Fruit fly (Drosophila melanogaster) whole organism, prepupa: ENCODE measurements around the gene orb.

Source experiments
- Blimp-1 ChIP-seq: fragments of 200-800 bp; sonication (Bioruptor generic); optimal IDR thresholded peaks from 3 replicates; lab custom pipeline; 2017; ENCODE audit warnings: missing biosample characterization, missing genetic modification characterization, mild to moderate bottlenecking, moderate library complexity, missing genetic modification reagents
- CG11294 ChIP-seq: fragments of 200-800 bp; sonication (Bioruptor generic); IDR thresholded peaks from 2 replicates; pipeline ENCODE4 v1.3.6; 2022; ENCODE audit warnings: missing biosample characterization, missing genetic modification characterization
- CG11762 ChIP-seq: fragments of 200-800 bp; sonication (Bioruptor generic); optimal IDR thresholded peaks from 3 replicates; lab custom pipeline; 2016; ENCODE audit warnings: missing biosample characterization, missing genetic modification characterization; ENCODE audit not compliant: insufficient read depth
- CG11902 ChIP-seq: fragments of 200-800 bp; sonication (Bioruptor generic); optimal IDR thresholded peaks from 3 replicates; lab custom pipeline; 2016; ENCODE audit warnings: missing biosample characterization, missing genetic modification characterization
- CG15336 ChIP-seq: fragments of 200-800 bp; sonication (Bioruptor generic); IDR thresholded peaks from 2 replicates; pipeline ENCODE4 v1.3.6; 2022; ENCODE audit warnings: missing biosample characterization, missing genetic modification characterization
- CG1621 ChIP-seq: fragments of 200-800 bp; sonication (Bioruptor generic); optimal IDR thresholded peaks from 3 replicates; lab custom pipeline; 2018; ENCODE audit warnings: missing biosample characterization, mild to moderate bottlenecking, missing genetic modification characterization
- CG16779 ChIP-seq: fragments of 200-800 bp; sonication (Bioruptor generic); optimal IDR thresholded peaks from 3 replicates; lab custom pipeline; 2017; ENCODE audit warnings: missing biosample characterization, mild to moderate bottlenecking, missing genetic modification characterization
- CG3032 ChIP-seq: fragments of 200-800 bp; optimal IDR thresholded peaks from 2 replicates; lab custom pipeline; 2019; ENCODE audit warnings: missing biosample characterization, mild to moderate bottlenecking, missing genetic modification characterization, moderate library complexity
- CG31627 ChIP-seq: fragments of 200-800 bp; sonication (Bioruptor generic); optimal IDR thresholded peaks from 3 replicates; lab custom pipeline; 2016; ENCODE audit warnings: missing biosample characterization, missing genetic modification characterization
- CG32006 ChIP-seq: fragments of 200-800 bp; sonication (Bioruptor generic); optimal IDR thresholded peaks from 3 replicates; lab custom pipeline; 2017; ENCODE audit warnings: missing biosample characterization, mild to moderate bottlenecking, missing genetic modification characterization
- CG3919 ChIP-seq: fragments of 200-800 bp; sonication (Bioruptor generic); optimal IDR thresholded peaks from 3 replicates; lab custom pipeline; 2016; ENCODE audit warnings: missing biosample characterization, missing genetic modification characterization
- CG4318 ChIP-seq: fragments of 200-800 bp; sonication (Bioruptor generic); optimal IDR thresholded peaks from 3 replicates; lab custom pipeline; 2017; ENCODE audit warnings: missing biosample characterization, mild to moderate bottlenecking, missing genetic modification characterization
- CG6163 ChIP-seq: fragments of 200-800 bp; sonication (Bioruptor generic); IDR thresholded peaks from 3 replicates; pipeline ENCODE4 v1.3.6; 2022; ENCODE audit warnings: missing biosample characterization, missing genetic modification characterization
- CG6792 ChIP-seq: fragments of 200-800 bp; sonication (Bioruptor generic); optimal IDR thresholded peaks from 3 replicates; lab custom pipeline; 2016; ENCODE audit warnings: missing biosample characterization, missing genetic modification characterization
- CG6808 ChIP-seq: fragments of 200-800 bp; sonication (Bioruptor generic); optimal IDR thresholded peaks from 3 replicates; lab custom pipeline; 2017; ENCODE audit warnings: missing biosample characterization, missing genetic modification characterization, mild to moderate bottlenecking, moderate library complexity, missing genetic modification reagents
- CG7368 ChIP-seq: fragments of 200-800 bp; sonication (Bioruptor generic); optimal IDR thresholded peaks from 3 replicates; lab custom pipeline; 2016; ENCODE audit warnings: missing biosample characterization, missing genetic modification characterization
- CG8119 ChIP-seq: fragments of 200-800 bp; sonication (Bioruptor generic); IDR thresholded peaks from 3 replicates; pipeline ENCODE4 v1.3.6; 2022; ENCODE audit warnings: missing biosample characterization, missing genetic modification characterization
- CG8319 ChIP-seq: fragments of 200-800 bp; sonication (Bioruptor generic); optimal IDR thresholded peaks from 3 replicates; lab custom pipeline; 2016; ENCODE audit warnings: missing biosample characterization, missing genetic modification characterization
- CG9139 ChIP-seq: fragments of 200-800 bp; sonication (Bioruptor generic); optimal IDR thresholded peaks from 3 replicates; lab custom pipeline; 2017; ENCODE audit warnings: missing biosample characterization, mild to moderate bottlenecking, missing genetic modification characterization
- Eip75B ChIP-seq: fragments of 200-800 bp; sonication (Bioruptor generic); optimal IDR thresholded peaks from 3 replicates; lab custom pipeline; 2016; ENCODE audit warnings: missing biosample characterization, missing genetic modification characterization
- Eip78C ChIP-seq: fragments of 200-800 bp; sonication (Bioruptor generic); peaks from one replicate; lab custom pipeline; 2016; ENCODE audit warnings: missing biosample characterization, missing genetic modification characterization
- Ets21C ChIP-seq: fragments of 200-800 bp; sonication (Bioruptor generic); optimal IDR thresholded peaks from 3 replicates; lab custom pipeline; 2016; ENCODE audit warnings: missing biosample characterization, missing genetic modification characterization
- Ets96B ChIP-seq: fragments of 200-800 bp; optimal IDR thresholded peaks from 2 replicates; lab custom pipeline; 2019; ENCODE audit warnings: missing biosample characterization, mild to moderate bottlenecking, missing genetic modification characterization, moderate library complexity
- Gug ChIP-seq: fragments of 200-800 bp; sonication (Bioruptor generic); IDR thresholded peaks from 2 replicates; pipeline ENCODE4 v1.3.6; 2022; ENCODE audit warnings: missing biosample characterization, missing genetic modification characterization
- Hr38 ChIP-seq: sonication (Bioruptor generic); optimal IDR thresholded peaks from 2 replicates; lab custom pipeline; 2016; ENCODE audit warnings: missing biosample characterization, missing genetic modification characterization
- Hr4 ChIP-seq: fragments of 200-800 bp; sonication (Bioruptor generic); optimal IDR thresholded peaks from 3 replicates; lab custom pipeline; 2016; ENCODE audit warnings: missing biosample characterization, missing genetic modification characterization
- Lpt ChIP-seq: fragments of 200-800 bp; sonication (Bioruptor generic); optimal IDR thresholded peaks from 3 replicates; lab custom pipeline; 2016; ENCODE audit warnings: missing biosample characterization, missing genetic modification characterization
- Met ChIP-seq: fragments of 200-800 bp; sonication (Bioruptor generic); optimal IDR thresholded peaks from 3 replicates; lab custom pipeline; 2016; ENCODE audit warnings: missing biosample characterization, missing genetic modification characterization
- Sox14 ChIP-seq: fragments of 200-800 bp; sonication (Bioruptor generic); optimal IDR thresholded peaks from 3 replicates; lab custom pipeline; 2016; ENCODE audit warnings: missing biosample characterization, missing genetic modification characterization
- achi ChIP-seq: fragments of 200-800 bp; sonication (Bioruptor generic); optimal IDR thresholded peaks from 3 replicates; lab custom pipeline; 2016; ENCODE audit warnings: missing biosample characterization, missing genetic modification characterization
- acj6 ChIP-seq: fragments of 200-800 bp; sonication (Bioruptor generic); optimal IDR thresholded peaks from 3 replicates; lab custom pipeline; 2016; ENCODE audit warnings: missing biosample characterization, missing genetic modification characterization
- cyc ChIP-seq: fragments of 200-800 bp; sonication (Bioruptor generic); optimal IDR thresholded peaks from 3 replicates; lab custom pipeline; 2016; ENCODE audit warnings: missing biosample characterization, missing genetic modification characterization
- dac ChIP-seq: fragments of 200-800 bp; sonication (Bioruptor generic); optimal IDR thresholded peaks from 2 replicates; lab custom pipeline; 2017; ENCODE audit warnings: missing biosample characterization, mild to moderate bottlenecking, missing genetic modification characterization
- eg ChIP-seq: fragments of 200-800 bp; sonication (Bioruptor generic); IDR thresholded peaks from 3 replicates; pipeline ENCODE4 v1.3.6; 2022; ENCODE audit warnings: missing biosample characterization, missing genetic modification characterization
- esn ChIP-seq: fragments of 200-800 bp; sonication (Bioruptor generic); optimal IDR thresholded peaks from 2 replicates; lab custom pipeline; 2016; ENCODE audit warnings: missing biosample characterization, mild to moderate bottlenecking, missing genetic modification characterization, moderate library complexity
- fd59A ChIP-seq: fragments of 200-800 bp; sonication (Bioruptor generic); optimal IDR thresholded peaks from 2 replicates; lab custom pipeline; 2017; ENCODE audit warnings: missing biosample characterization, mild to moderate bottlenecking, missing genetic modification characterization, missing genetic modification reagents
- fd85E ChIP-seq: fragments of 200-800 bp; sonication (Bioruptor generic); optimal IDR thresholded peaks from 3 replicates; lab custom pipeline; 2016; ENCODE audit warnings: missing biosample characterization, missing genetic modification characterization
- fkh ChIP-seq: fragments of 200-800 bp; sonication (Bioruptor generic); optimal IDR thresholded peaks from 3 replicates; lab custom pipeline; 2017; ENCODE audit warnings: missing biosample characterization, mild to moderate bottlenecking, missing genetic modification characterization, moderate library complexity
- lz ChIP-seq: fragments of 200-800 bp; sonication (Bioruptor generic); optimal IDR thresholded peaks from 3 replicates; lab custom pipeline; 2016; ENCODE audit warnings: missing biosample characterization, missing genetic modification characterization
- net ChIP-seq: fragments of 200-800 bp; sonication (Bioruptor generic); optimal IDR thresholded peaks from 3 replicates; lab custom pipeline; 2016; ENCODE audit warnings: missing biosample characterization, missing genetic modification characterization
- pdm3 ChIP-seq: fragments of 200-800 bp; sonication (Bioruptor generic); optimal IDR thresholded peaks from 3 replicates; lab custom pipeline; 2016; ENCODE audit warnings: missing biosample characterization, missing genetic modification characterization
- salr ChIP-seq, 2 experiments: fragments of 200-800 bp; sonication (Bioruptor generic); optimal IDR thresholded peaks; 3 replicates each; lab custom pipeline; 2016 to 2018; ENCODE audit warnings: missing biosample characterization in 2 of 2, missing genetic modification characterization in 2 of 2, mild to moderate bottlenecking in 1 of 2
- spab ChIP-seq: fragments of 200-800 bp; sonication (Bioruptor generic); optimal IDR thresholded peaks from 2 replicates; lab custom pipeline; 2017; ENCODE audit warnings: missing biosample characterization, mild to moderate bottlenecking, missing genetic modification characterization, missing genetic modification reagents
- ss ChIP-seq, 2 experiments: fragments of 200-800 bp; sonication (Bioruptor generic); optimal IDR thresholded peaks; 2 replicates in 1 of 2; 3 replicates in 1 of 2; lab custom pipeline; 2017 to 2018; ENCODE audit warnings: mild to moderate bottlenecking in 2 of 2, missing biosample characterization in 2 of 2, missing genetic modification characterization in 2 of 2, moderate library complexity in 1 of 2
- svp ChIP-seq: fragments of 200-800 bp; sonication (Bioruptor generic); peaks from one replicate; lab custom pipeline; 2016; ENCODE audit warnings: missing biosample characterization, missing genetic modification characterization
- vri ChIP-seq: fragments of 200-800 bp; sonication (Bioruptor generic); optimal IDR thresholded peaks from 3 replicates; lab custom pipeline; 2016; ENCODE audit warnings: missing biosample characterization, mild to moderate bottlenecking, missing genetic modification characterization

Gene orb

dm6 chr3R:23300091-23300918, 19.6 kb upstream of the orb start (continued):
- TF ChIP-seq CG6163 (GFP tag; lab: Robert Waterston, UW) (peak; percentile 47; the same call in 1 of the 3 replicates), CG8119 (no peak), CG11902 (GFP tag; lab: Kevin White, UChicago) (no peak), CG9139 (no peak), Eip78C (peak; percentile 75), CG3032 (tag; lab: Kevin White, UChicago) (no peak), pdm3 (GFP tag; lab: Kevin White, UChicago) (peak; percentile 46), acj6 (GFP tag; lab: Kevin White, UChicago) (peak; percentile 55), CG3919 (GFP tag; lab: Kevin White, UChicago) (no peak), Met (peak; percentile 65), svp (GFP tag; lab: Kevin White, UChicago) (no peak), fd59A (GFP tag; lab: Kevin White, UChicago) (no peak), Ets21C (GFP tag; lab: Kevin White, UChicago) (peak; percentile 5), CG7368 (no peak), CG32006 (GFP tag; lab: Kevin White, UChicago) (peak; percentile 38), CG1621 (tag; lab: Kevin White, UChicago) (no peak), Eip75B (GFP tag; lab: Kevin White, UChicago) (peak; percentile 35), cyc (GFP tag; lab: Kevin White, UChicago) (no peak), dac (GFP tag; lab: Kevin White, UChicago) (no peak), CG6792 (peak; percentile 67), Lpt (GFP tag; lab: Kevin White, UChicago) (no peak), CG11762 (GFP tag; lab: Kevin White, UChicago) (no peak), ss (GFP tag; optimal IDR thresholded peaks at IDR 0.05; lab: Kevin White, UChicago) (no peak), CG15336 (GFP tag; lab: Robert Waterston, UW) (peak; percentile 38; the same call in 1 of the 2 replicates), lz (peak; percentile 51)

DNA sequence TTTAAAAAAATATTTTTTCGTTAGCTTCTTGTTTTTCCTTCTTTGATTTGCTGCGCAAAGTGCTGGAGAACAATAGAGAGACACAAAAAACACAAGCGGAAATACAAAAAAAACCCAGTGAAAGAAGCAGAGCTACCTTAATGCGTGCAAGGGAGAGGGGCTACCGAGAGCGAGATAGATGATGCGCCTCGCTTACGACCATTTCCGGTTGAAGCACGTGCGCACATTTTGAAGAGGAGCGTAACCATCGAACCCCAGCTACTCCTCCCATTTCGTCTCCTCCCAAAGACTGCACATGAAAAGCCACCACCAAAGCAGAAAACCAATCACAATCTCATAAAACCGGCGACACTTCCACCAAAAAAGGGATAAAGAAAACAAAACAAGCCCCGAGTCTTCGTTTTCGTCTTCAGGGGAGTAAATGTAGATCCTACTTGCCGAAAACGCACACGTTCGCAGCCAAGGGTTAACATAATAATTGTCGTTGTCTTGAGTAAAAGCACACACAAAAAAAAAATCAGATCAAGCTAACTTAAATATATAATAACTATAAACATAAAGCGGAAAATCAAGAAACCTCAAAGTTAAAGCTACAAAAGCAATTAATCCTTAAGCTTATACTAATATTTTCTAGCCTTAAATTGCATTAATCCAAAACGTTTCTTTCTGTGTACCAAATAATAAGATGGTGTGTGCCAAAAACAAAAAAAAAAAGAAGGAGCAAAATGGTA, 16.6 kb upstream of the orb start:
- no peak for TF ChIP-seq CG6808 (GFP tag; lab: Kevin White, UChicago)
- no peak for TF ChIP-seq spab
- TF ChIP-seq Sox14 = peak; percentile 13
- TF ChIP-seq fkh (GFP tag; lab: Kevin White, UChicago) = no peak
- TF ChIP-seq CG11902 (GFP tag; lab: Kevin White, UChicago) = no peak
- no peak for TF ChIP-seq eg (GFP tag; lab: Robert Waterston, UW)
- no peak for TF ChIP-seq CG7368
- no peak for TF ChIP-seq CG11762 (GFP tag; lab: Kevin White, UChicago)
- no peak for TF ChIP-seq CG9139
- TF ChIP-seq dac (GFP tag; lab: Kevin White, UChicago) = no peak
- no peak for TF ChIP-seq Gug
- TF ChIP-seq vri (GFP tag; lab: Kevin White, UChicago) = peak; percentile 37
- peak; percentile 53 for TF ChIP-seq CG31627 (GFP tag; lab: Kevin White, UChicago)
- no peak for TF ChIP-seq net (GFP tag; lab: Kevin White, UChicago)
- TF ChIP-seq esn (GFP tag; lab: Kevin White, UChicago) = peak; percentile 82
- no peak for TF ChIP-seq Hr38 (GFP tag; lab: Kevin White, UChicago)
- no peak for TF ChIP-seq Ets96B
- no peak for TF ChIP-seq Hr4
- no peak for TF ChIP-seq fd85E
- TF ChIP-seq achi (GFP tag; lab: Kevin White, UChicago) = peak; percentile 38
- peak; percentile 75 for TF ChIP-seq Eip78C
- no peak for TF ChIP-seq CG4318 (GFP tag; lab: Kevin White, UChicago)
- TF ChIP-seq Eip75B (GFP tag; lab: Kevin White, UChicago) = peak; percentile 34
- no peak for TF ChIP-seq CG8319
- TF ChIP-seq ss (GFP tag; optimal IDR thresholded peaks at IDR 0.05; lab: Kevin White, UChicago) = peak in 1 of 2 experiments; percentile 17
- TF ChIP-seq fd59A (GFP tag; lab: Kevin White, UChicago) = no peak
- no peak for TF ChIP-seq Blimp-1 (GFP tag; lab: Kevin White, UChicago)
- TF ChIP-seq CG15336 (GFP tag; lab: Robert Waterston, UW) = no peak
- TF ChIP-seq CG16779 (tag; lab: Kevin White, UChicago) = no peak
- no peak for TF ChIP-seq salr (GFP tag; optimal IDR thresholded peaks at IDR 0.05; lab: Kevin White, UChicago)
- no peak for TF ChIP-seq CG8119
- no peak for TF ChIP-seq CG11294 (GFP tag; lab: Robert Waterston, UW)
- TF ChIP-seq cyc (GFP tag; lab: Kevin White, UChicago) = peak; percentile 65
